Worm (Caenorhabditis elegans) whole organism, L3 larva: ENCODE results near the gene mlk-1.

Source experiments
- ZK546.5 ChIP-seq: sonication (generic microtip); optimal IDR thresholded peaks from 2 replicates; lab custom pipeline; 2017; ENCODE audit warnings: missing biosample characterization, missing genetic modification characterization
- aly-2 ChIP-seq: fragments of 150-350 bp; optimal IDR thresholded peaks from 2 replicates; lab custom pipeline; 2014; ENCODE audit warnings: missing biosample characterization, missing genetic modification characterization
- ceh-16 ChIP-seq: sonication (generic microtip); optimal IDR thresholded peaks from 2 replicates; lab custom pipeline; 2017; ENCODE audit warnings: missing biosample characterization, missing genetic modification characterization
- ceh-9 ChIP-seq: sonication (generic microtip); optimal IDR thresholded peaks from 2 replicates; lab custom pipeline; 2018; ENCODE audit warnings: missing biosample characterization, missing genetic modification characterization
- daf-12 ChIP-seq: fragments of 150-350 bp; optimal IDR thresholded peaks from 2 replicates; lab custom pipeline; 2014; ENCODE audit warnings: missing biosample characterization, missing genetic modification reagents, missing genetic modification characterization
- egl-27 ChIP-seq: sonication (generic microtip); optimal IDR thresholded peaks from 4 replicates; lab custom pipeline; 2017; ENCODE audit warnings: missing biosample characterization, missing genetic modification reagents, missing genetic modification characterization
- elt-1 ChIP-seq: fragments of 150-350 bp; optimal IDR thresholded peaks from 2 replicates; lab custom pipeline; 2014; ENCODE audit warnings: missing biosample characterization, missing genetic modification characterization
- elt-2 ChIP-seq: sonication (generic microtip); optimal IDR thresholded peaks from 2 replicates; lab custom pipeline; 2016; ENCODE audit warnings: missing genetic modification reagents, mild to moderate bottlenecking, missing genetic modification characterization, missing compliant biosample characterization
- fkh-10 ChIP-seq: sonication (generic microtip); optimal IDR thresholded peaks from 2 replicates; lab custom pipeline; 2017; ENCODE audit warnings: missing biosample characterization, missing genetic modification reagents, missing genetic modification characterization
- fkh-2 ChIP-seq: fragments of 150-350 bp; optimal IDR thresholded peaks from 2 replicates; lab custom pipeline; 2014; ENCODE audit warnings: missing biosample characterization, missing genetic modification reagents, missing genetic modification characterization
- hmg-11 ChIP-seq: sonication (generic microtip); optimal IDR thresholded peaks from 2 replicates; lab custom pipeline; 2016; ENCODE audit warnings: missing genetic modification characterization, missing compliant biosample characterization
- jun-1 ChIP-seq: fragments of 150-350 bp; optimal IDR thresholded peaks from 2 replicates; lab custom pipeline; 2014; ENCODE audit warnings: missing biosample characterization, missing genetic modification reagents, missing genetic modification characterization
- lin-15B ChIP-seq: fragments of 150-350 bp; optimal IDR thresholded peaks from 2 replicates; lab custom pipeline; 2014; ENCODE audit warnings: missing biosample characterization, missing genetic modification characterization
- lin-39 ChIP-seq: fragments of 150-350 bp; optimal IDR thresholded peaks from 2 replicates; lab custom pipeline; 2018; ENCODE audit warnings: missing biosample characterization, missing genetic modification reagents, missing genetic modification characterization
- lsy-12 ChIP-seq: sonication (generic microtip); optimal IDR thresholded peaks from 2 replicates; lab custom pipeline; 2016; ENCODE audit warnings: mild to moderate bottlenecking, missing genetic modification characterization, missing compliant biosample characterization
- mdl-1 ChIP-seq: fragments of 150-350 bp; optimal IDR thresholded peaks from 2 replicates; lab custom pipeline; 2014; ENCODE audit warnings: missing biosample characterization, missing genetic modification characterization
- mml-1 ChIP-seq: fragments of 150-350 bp; sonication (generic microtip); optimal IDR thresholded peaks from 3 replicates; lab custom pipeline; 2014; ENCODE audit warnings: missing biosample characterization, missing genetic modification characterization
- nfya-1 ChIP-seq: sonication (generic microtip); optimal IDR thresholded peaks from 2 replicates; lab custom pipeline; 2017; ENCODE audit warnings: missing genetic modification characterization, mild to moderate bottlenecking, missing compliant biosample characterization, antibody characterized with exemption, moderate library complexity; ENCODE audit not compliant: insufficient read depth
- nhr-11 ChIP-seq: fragments of 150-350 bp; optimal IDR thresholded peaks from 2 replicates; lab custom pipeline; 2014; ENCODE audit warnings: missing biosample characterization, missing genetic modification characterization
- nhr-12 ChIP-seq: fragments of 150-350 bp; optimal IDR thresholded peaks from 2 replicates; lab custom pipeline; 2014; ENCODE audit warnings: missing biosample characterization, missing genetic modification characterization
- nhr-23 ChIP-seq: fragments of 150-350 bp; optimal IDR thresholded peaks from 2 replicates; lab custom pipeline; 2014; ENCODE audit warnings: missing biosample characterization, missing genetic modification reagents, missing genetic modification characterization
- nhr-237 ChIP-seq: fragments of 150-350 bp; optimal IDR thresholded peaks from 2 replicates; lab custom pipeline; 2014; ENCODE audit warnings: missing biosample characterization, missing genetic modification characterization
- nhr-25 ChIP-seq: sonication (generic microtip); optimal IDR thresholded peaks from 2 replicates; lab custom pipeline; 2017; ENCODE audit warnings: missing biosample characterization, missing genetic modification characterization
- nhr-77 ChIP-seq: fragments of 150-350 bp; optimal IDR thresholded peaks from 2 replicates; lab custom pipeline; 2014; ENCODE audit warnings: missing biosample characterization, missing genetic modification characterization
- pha-4 ChIP-seq: fragments of 150-350 bp; optimal IDR thresholded peaks from 2 replicates; lab custom pipeline; 2014; ENCODE audit warnings: missing biosample characterization, missing genetic modification reagents, missing genetic modification characterization
- skn-1 ChIP-seq: fragments of 150-350 bp; optimal IDR thresholded peaks from 2 replicates; lab custom pipeline; 2014; ENCODE audit warnings: missing biosample characterization, missing genetic modification characterization
- snpc-4 ChIP-seq: fragments of 150-350 bp; optimal IDR thresholded peaks from 2 replicates; lab custom pipeline; 2014; ENCODE audit warnings: missing biosample characterization, missing genetic modification characterization
- tbx-2 ChIP-seq: sonication (generic microtip); optimal IDR thresholded peaks from 2 replicates; lab custom pipeline; 2016; ENCODE audit warnings: mild to moderate bottlenecking, missing genetic modification characterization, missing compliant biosample characterization
- unc-39 ChIP-seq: sonication (generic microtip); optimal IDR thresholded peaks from 4 replicates; lab custom pipeline; 2017; ENCODE audit warnings: missing biosample characterization, missing genetic modification characterization
- zag-1 ChIP-seq: fragments of 150-350 bp; optimal IDR thresholded peaks from 2 replicates; lab custom pipeline; 2014; ENCODE audit warnings: missing biosample characterization, missing genetic modification characterization
- ztf-11 ChIP-seq: fragments of 150-350 bp; optimal IDR thresholded peaks from 2 replicates; lab custom pipeline; 2014; ENCODE audit warnings: missing biosample characterization, missing genetic modification characterization
- ztf-4 ChIP-seq: fragments of 150-350 bp; optimal IDR thresholded peaks from 2 replicates; lab custom pipeline; 2014; ENCODE audit warnings: missing biosample characterization, missing genetic modification characterization

Gene mlk-1

DNA sequence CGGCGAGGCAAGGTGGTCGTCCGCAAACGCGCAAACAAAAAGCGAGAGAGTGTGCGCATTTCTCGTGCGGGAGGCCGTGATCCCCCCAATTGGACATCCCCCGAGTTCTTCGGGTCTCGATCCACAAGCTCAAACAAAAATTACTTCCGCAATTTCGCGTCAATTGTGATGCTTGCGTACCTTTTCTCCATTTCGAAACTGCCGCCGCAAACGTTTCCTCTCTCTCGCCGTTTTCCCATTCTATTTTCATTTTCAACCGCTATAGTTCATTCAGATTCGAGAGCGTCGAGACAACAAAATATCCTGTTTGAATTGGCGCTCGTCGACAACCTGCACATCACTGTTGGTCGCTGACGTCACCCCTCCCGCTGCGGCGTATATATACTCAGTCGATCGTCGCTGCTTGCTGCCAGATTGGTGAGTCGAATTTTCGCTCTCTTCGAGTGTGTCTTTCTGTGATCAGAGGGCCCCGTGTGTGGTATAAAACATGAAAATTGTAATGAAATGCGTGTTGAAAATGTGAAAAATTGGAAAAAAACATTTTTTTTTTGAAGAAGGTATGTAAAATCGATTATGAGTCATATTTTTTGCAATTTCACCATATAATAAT is 15.2 kb downstream of the mlk-1 start, which contains the start of the genes pqn-51 and K11D12.14 (continued):
- TF ChIP-seq fkh-10 (GFP tag; lab: Kevin White, UChicago) (peak; percentile 84), skn-1 (tag; lab: Kevin White, UChicago) (peak; percentile 77), ceh-9 (tag; lab: Kevin White, UChicago) (no peak), nhr-11 (tag; lab: Kevin White, UChicago) (peak; percentile 86), mml-1 (no peak), ZK546.5 (peak; percentile 77), mdl-1 (tag; lab: Kevin White, UChicago) (no peak), nhr-237 (tag; lab: Kevin White, UChicago) (no peak), ztf-11 (tag; lab: Kevin White, UChicago) (peak; percentile 2), egl-27 (tag; lab: Kevin White, UChicago) (peak; percentile 26), elt-1 (tag; lab: Kevin White, UChicago) (peak; percentile 72), nhr-77 (tag; lab: Kevin White, UChicago) (peak; percentile 49), hmg-11 (tag; lab: Kevin White, UChicago) (peak; percentile 38), ztf-4 (tag; lab: Kevin White, UChicago) (peak; percentile 43), elt-2 (tag; lab: Kevin White, UChicago) (peak; percentile 85), zag-1 (tag; lab: Kevin White, UChicago) (peak; percentile 9), lsy-12 (tag; lab: Kevin White, UChicago) (peak; percentile 77)

DNA sequence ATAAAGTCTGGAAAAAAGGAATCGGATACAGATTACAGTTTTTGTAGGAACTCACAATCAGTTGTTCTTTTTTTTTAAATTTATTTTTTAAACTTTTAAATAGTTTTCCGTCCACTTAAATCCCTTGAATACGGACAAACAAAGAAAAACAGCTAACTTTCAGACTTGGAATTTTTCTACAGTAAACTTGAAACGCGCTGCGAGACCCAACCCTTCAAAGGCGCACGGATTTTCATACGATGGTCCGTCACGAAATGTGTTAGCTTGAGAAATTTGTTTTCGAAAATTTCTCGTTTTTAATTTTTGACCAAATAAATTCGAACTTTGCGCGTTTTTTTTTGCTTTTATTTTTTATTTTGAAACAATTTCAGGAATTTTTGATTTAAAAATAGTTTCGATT is 18.1 kb downstream of the mlk-1 start:
- TF ChIP-seq fkh-10 (GFP tag; lab: Kevin White, UChicago) (no peak), jun-1 (no peak), mdl-1 (tag; lab: Kevin White, UChicago) (no peak), fkh-2 (tag; lab: Kevin White, UChicago) (no peak), tbx-2 (no peak), lin-39 (no peak), pha-4 (tag; lab: Kevin White, UChicago) (no peak), ztf-4 (tag; lab: Kevin White, UChicago) (no peak), aly-2 (tag; lab: Kevin White, UChicago) (no peak), daf-12 (tag; lab: Kevin White, UChicago) (no peak), lin-15B (no peak)

DNA sequence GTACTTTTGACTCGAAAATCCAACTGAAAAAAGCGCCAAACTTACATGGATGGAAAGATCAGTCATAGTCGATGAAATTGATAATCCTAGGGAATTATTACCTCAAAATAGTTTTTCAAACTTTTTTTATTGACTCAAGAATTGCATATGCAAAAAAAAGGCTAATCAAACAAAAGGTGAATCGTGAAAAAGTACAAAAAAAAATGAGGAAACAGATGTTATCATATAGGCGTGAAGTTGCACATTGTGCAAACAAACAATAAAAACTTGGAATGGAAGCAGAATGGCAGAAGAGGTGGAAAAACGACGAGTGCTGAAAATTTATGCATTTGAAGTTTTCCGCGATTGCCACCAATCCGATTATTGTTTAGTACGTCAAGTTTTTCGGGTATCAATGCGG is 18.5 kb downstream of the mlk-1 start, which contains the start of gene exc-14:
exc-14 (minus strand) TSS at position 101 of the 400 bp plus-strand sequence.
- TF ChIP-seq aly-2 (tag; lab: Kevin White, UChicago) (no peak), pha-4 (tag; lab: Kevin White, UChicago) (no peak), mml-1 (no peak)

DNA sequence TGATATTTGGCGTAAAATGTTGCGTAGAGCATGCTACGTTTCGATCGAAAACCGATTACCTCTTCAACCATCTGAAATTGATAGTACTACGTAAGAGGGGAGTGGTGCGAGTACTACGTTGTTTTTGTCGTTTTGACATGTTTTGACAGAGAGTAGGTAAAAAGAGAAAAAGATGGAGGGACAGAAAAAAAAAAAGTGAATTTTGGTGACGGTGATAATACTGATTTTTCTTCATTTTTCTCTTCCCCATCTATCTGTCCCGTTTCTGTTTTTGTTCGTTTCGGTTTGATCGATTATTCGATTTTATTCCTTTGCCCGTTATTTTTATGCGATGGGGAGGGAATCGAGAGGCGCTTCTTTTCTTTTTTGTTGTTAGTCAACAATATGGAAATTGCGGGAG is 23.7 kb downstream of the mlk-1 start, which contains the start of gene K11D12.8:
K11D12.8 (minus strand) TSS at position 77 of the 400 bp plus-strand sequence.
- TF ChIP-seq nhr-12 (tag; lab: Kevin White, UChicago) (no peak), ztf-4 (tag; lab: Kevin White, UChicago) (no peak), zag-1 (tag; lab: Kevin White, UChicago) (no peak), snpc-4 (tag; lab: Kevin White, UChicago) (no peak), lsy-12 (tag; lab: Kevin White, UChicago) (no peak), ZK546.5 (no peak), nhr-23 (tag; lab: Kevin White, UChicago) (no peak)

DNA sequence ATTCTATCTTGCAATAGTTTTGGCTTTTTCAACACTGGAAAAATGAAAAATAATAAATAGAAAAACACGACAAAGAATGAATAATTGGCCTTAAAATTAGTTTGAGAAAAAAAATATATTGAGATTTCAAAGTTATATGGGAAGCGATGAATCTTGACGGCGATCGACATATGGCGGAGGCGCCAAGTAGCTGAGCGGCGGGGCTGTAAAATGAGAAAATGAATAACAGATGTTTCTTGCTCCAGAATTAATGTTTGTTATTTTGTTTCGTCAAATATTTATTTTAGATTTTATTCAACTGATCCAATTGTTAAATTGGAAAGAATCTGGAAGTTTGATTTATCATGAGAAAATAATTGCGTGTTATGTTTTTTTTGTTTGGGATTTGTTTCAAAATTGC is 25.1 kb downstream of the mlk-1 start, which contains the start of gene K11D12.11:
K11D12.11 (minus strand) TSS at position 42 of the 400 bp plus-strand sequence.
- TF ChIP-seq nfya-1: no peak
- no peak for TF ChIP-seq lsy-12 (tag; lab: Kevin White, UChicago)
- no peak for TF ChIP-seq unc-39
- TF ChIP-seq ceh-16 (tag; lab: Kevin White, UChicago): no peak
- TF ChIP-seq nhr-77 (tag; lab: Kevin White, UChicago): no peak
- TF ChIP-seq, all 47 proteins: peak for 0

DNA sequence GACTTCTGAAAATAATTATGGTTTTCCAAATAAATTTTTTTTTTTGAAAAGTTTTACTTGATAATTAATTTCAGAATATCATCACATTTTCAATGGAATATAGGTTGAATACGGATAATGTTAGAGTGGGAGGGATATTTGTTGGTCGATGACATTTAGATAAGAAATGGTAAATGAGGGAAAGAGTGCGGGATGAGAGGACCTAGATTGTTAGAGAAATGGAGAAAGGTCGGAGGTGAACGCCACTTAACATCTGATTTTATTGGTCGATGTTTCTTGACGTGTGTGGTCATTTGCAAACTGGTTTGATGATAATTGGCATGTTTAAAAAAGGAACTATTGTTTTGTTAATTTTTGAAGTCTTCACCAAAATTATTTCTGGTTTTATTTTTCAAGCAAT is 26.2 kb downstream of the mlk-1 start:
- TF ChIP-seq aly-2 (tag; lab: Kevin White, UChicago) (no peak), nhr-25 (tag; lab: Kevin White, UChicago) (peak; percentile 60)
